Worm (Caenorhabditis elegans) whole organism, L2 larva: Measurements from ENCODE around the gene C44B7.7.

Experiments used
- lin-39 ChIP-seq: fragments of 150-350 bp; optimal IDR thresholded peaks from 2 replicates; lab custom pipeline; 2014; ENCODE audit warnings: missing biosample characterization, missing genetic modification reagents, missing genetic modification characterization
- lsy-2 ChIP-seq, 2 experiments: fragments of 150-350 bp in 1 of 2; sonication (generic microtip) in 1 of 2; optimal IDR thresholded peaks; 2 replicates each; lab custom pipeline; 2014 to 2017; ENCODE audit warnings: missing biosample characterization in 2 of 2, missing genetic modification characterization in 2 of 2
- nhr-11 ChIP-seq: fragments of 150-350 bp; optimal IDR thresholded peaks from 2 replicates; lab custom pipeline; 2014; ENCODE audit warnings: missing biosample characterization, missing genetic modification characterization

ce11 chrII:6900708-6901107 lies 20.7 kb upstream of the C44B7.7 start:
- TF ChIP-seq lsy-2 (tag; optimal IDR thresholded peaks at IDR 0.05; lab: Kevin White, UChicago): no peak
- no peak for TF ChIP-seq nhr-11 (tag; lab: Kevin White, UChicago)
- no peak for TF ChIP-seq lin-39 (tag; lab: Kevin White, UChicago)
